Fruit fly (Drosophila melanogaster): ENCODE results near the gene tey.

- TF ChIP-seq CG13123 (GFP tag; optimal IDR thresholded peaks at IDR 0.05) (no peak), Hr39 (optimal IDR thresholded peaks at IDR 0.05) (no peak), CG18599 (GFP tag; optimal IDR thresholded peaks at IDR 0.05) (peak; percentile 23), PHDP (tag; optimal IDR thresholded peaks at IDR 0.05) (peak; percentile 10), sna (GFP tag; IDR thresholded peaks at IDR 0.05; ENCODE audit: partially characterized antibody) (no peak), emc (GFP tag; optimal IDR thresholded peaks at IDR 0.05) (no peak), crp (GFP tag; optimal IDR thresholded peaks at IDR 0.05) (no peak), grau (tag; optimal IDR thresholded peaks at IDR 0.05) (peak; percentile 34), CG34376 (GFP tag; optimal IDR thresholded peaks at IDR 0.05) (no peak), CG4617 (GFP tag; optimal IDR thresholded peaks at IDR 0.05; ENCODE audit: borderline replicate concordance) (no peak), ttk (GFP tag; IDR thresholded peaks at IDR 0.05) (no peak), cato (GFP tag; optimal IDR thresholded peaks at IDR 0.05; ENCODE audit: borderline replicate concordance) (no peak), CG14965 (GFP tag; optimal IDR thresholded peaks at IDR 0.05; ENCODE audit: borderline replicate concordance) (no peak), CG31441 (GFP tag; IDR thresholded peaks at IDR 0.05) (peak; percentile 50)
Measured at dm6 chr3L:19670492-19670891, 6.6 kb upstream of the tey start.
